Fruit fly (Drosophila melanogaster) whole organism, embryonic: Measurements from ENCODE around the gene Uro.

Experiments
- ATbp ChIP-seq: fragments of 200-800 bp; sonication (Bioruptor generic); optimal IDR thresholded peaks from 2 replicates; lab custom pipeline; 2017; ENCODE audit warnings: missing biosample characterization, mild to moderate bottlenecking, missing genetic modification characterization, missing genetic modification reagents
- Bgb ChIP-seq: fragments of 200-800 bp; sonication (Bioruptor generic); IDR thresholded peaks from 2 replicates; pipeline ENCODE4 v1.3.6; 2022; ENCODE audit warnings: missing biosample characterization, missing genetic modification characterization; ENCODE audit not compliant: partially characterized antibody
- CG10565 ChIP-seq: fragments of 200-800 bp; sonication (Bioruptor generic); optimal IDR thresholded peaks from 3 replicates; lab custom pipeline; 2016; ENCODE audit warnings: missing biosample characterization, mild to moderate bottlenecking, missing genetic modification characterization
- CG11696 ChIP-seq: fragments of 200-800 bp; sonication (Bioruptor generic); IDR thresholded peaks from 2 replicates; pipeline ENCODE4 v1.3.6; 2022; ENCODE audit warnings: missing biosample characterization, missing genetic modification characterization
- CG12236 ChIP-seq: fragments of 200-800 bp; sonication (Bioruptor generic); optimal IDR thresholded peaks from 2 replicates; lab custom pipeline; 2016; ENCODE audit warnings: missing biosample characterization, missing genetic modification characterization
- CG14050 ChIP-seq: fragments of 200-800 bp; sonication (Bioruptor generic); IDR thresholded peaks from 3 replicates; pipeline ENCODE4 v1.3.6; 2022; ENCODE audit warnings: missing biosample characterization, missing genetic modification characterization
- CG15011 ChIP-seq: fragments of 200-800 bp; sonication (Bioruptor generic); optimal IDR thresholded peaks from 3 replicates; lab custom pipeline; 2018; ENCODE audit warnings: missing biosample characterization, mild to moderate bottlenecking, missing genetic modification characterization
- CG15601 ChIP-seq: fragments of 200-800 bp; sonication (Bioruptor generic); optimal IDR thresholded peaks from 3 replicates; lab custom pipeline; 2019; ENCODE audit warnings: missing biosample characterization, mild to moderate bottlenecking, missing genetic modification characterization, moderate library complexity
- CG15696 ChIP-seq: fragments of 200-800 bp; sonication (Bioruptor generic); optimal IDR thresholded peaks from 2 replicates; lab custom pipeline; 2019; ENCODE audit warnings: missing biosample characterization, mild to moderate bottlenecking, missing genetic modification characterization, moderate library complexity
- CG16815 ChIP-seq: fragments of 200-800 bp; sonication (Bioruptor generic); optimal IDR thresholded peaks from 3 replicates; lab custom pipeline; 2017; ENCODE audit warnings: missing biosample characterization, mild to moderate bottlenecking, missing genetic modification characterization
- CG17802 ChIP-seq: fragments of 200-800 bp; sonication (Bioruptor generic); optimal IDR thresholded peaks from 2 replicates; lab custom pipeline; 2018; ENCODE audit warnings: missing biosample characterization, mild to moderate bottlenecking, missing genetic modification characterization, moderate library complexity
- CG30431 ChIP-seq: fragments of 200-800 bp; sonication (Bioruptor generic); optimal IDR thresholded peaks from 2 replicates; lab custom pipeline; 2017; ENCODE audit warnings: missing biosample characterization, missing genetic modification characterization
- CG32772 ChIP-seq: fragments of 200-800 bp; sonication (Bioruptor generic); IDR thresholded peaks from 2 replicates; pipeline ENCODE4 v1.3.6; 2022; ENCODE audit warnings: missing biosample characterization, missing genetic modification characterization
- CG3995 ChIP-seq: fragments of 200-800 bp; sonication (Bioruptor generic); optimal IDR thresholded peaks from 3 replicates; lab custom pipeline; 2016; ENCODE audit warnings: missing biosample characterization, missing genetic modification characterization
- CG4404 ChIP-seq: fragments of 200-800 bp; sonication (Bioruptor generic); IDR thresholded peaks from 2 replicates; pipeline ENCODE4 v1.3.6; 2022; ENCODE audit warnings: missing biosample characterization, missing genetic modification characterization
- CG4424 ChIP-seq: fragments of 200-800 bp; sonication (Bioruptor generic); optimal IDR thresholded peaks from 3 replicates; lab custom pipeline; 2016; ENCODE audit warnings: missing biosample characterization, missing genetic modification characterization
- CG4820 ChIP-seq: fragments of 200-800 bp; sonication (Bioruptor generic); optimal IDR thresholded peaks from 3 replicates; lab custom pipeline; 2016; ENCODE audit warnings: missing biosample characterization, missing genetic modification characterization
- CG5180 ChIP-seq: fragments of 200-800 bp; sonication (Bioruptor generic); optimal IDR thresholded peaks from 3 replicates; lab custom pipeline; 2017; ENCODE audit warnings: missing biosample characterization, missing genetic modification characterization, mild to moderate bottlenecking, moderate library complexity, missing genetic modification reagents
- CG6765 ChIP-seq: fragments of 200-800 bp; sonication (Bioruptor generic); optimal IDR thresholded peaks from 3 replicates; lab custom pipeline; 2017; ENCODE audit warnings: missing biosample characterization, mild to moderate bottlenecking, missing genetic modification characterization
- CG6791 ChIP-seq: fragments of 200-800 bp; sonication (Bioruptor generic); IDR thresholded peaks from 3 replicates; pipeline ENCODE4 v1.3.6; 2022; ENCODE audit warnings: missing biosample characterization, missing genetic modification characterization; ENCODE audit not compliant: partially characterized antibody
- CG7372 ChIP-seq: fragments of 200-800 bp; sonication (Bioruptor generic); IDR thresholded peaks from 2 replicates; pipeline ENCODE4 v1.3.6; 2022; ENCODE audit warnings: missing biosample characterization, missing genetic modification characterization
- CG8924 ChIP-seq: fragments of 200-800 bp; optimal IDR thresholded peaks from 3 replicates; lab custom pipeline; 2019; ENCODE audit warnings: missing biosample characterization, mild to moderate bottlenecking, missing genetic modification characterization, moderate library complexity
- CG9727 ChIP-seq: fragments of 200-800 bp; sonication (Bioruptor generic); optimal IDR thresholded peaks from 3 replicates; lab custom pipeline; 2017; ENCODE audit warnings: missing biosample characterization, mild to moderate bottlenecking, missing genetic modification characterization
- CTCF ChIP-seq: fragments of 200-800 bp; sonication (Bioruptor generic); optimal IDR thresholded peaks from 2 replicates; lab custom pipeline; 2017; ENCODE audit warnings: missing biosample characterization, mild to moderate bottlenecking, missing genetic modification characterization, moderate library complexity
- D19A ChIP-seq: fragments of 200-800 bp; optimal IDR thresholded peaks from 3 replicates; lab custom pipeline; 2019; ENCODE audit warnings: missing biosample characterization, mild to moderate bottlenecking, missing genetic modification characterization, moderate library complexity
- Dek ChIP-seq: fragments of 200-800 bp; sonication (Bioruptor generic); optimal IDR thresholded peaks from 3 replicates; lab custom pipeline; 2019; ENCODE audit warnings: missing biosample characterization, mild to moderate bottlenecking, missing genetic modification characterization, moderate library complexity
- Dll ChIP-seq: fragments of 200-800 bp; sonication (Bioruptor generic); IDR thresholded peaks from 4 replicates; pipeline ENCODE4 v1.3.6; 2022; ENCODE audit warnings: missing biosample characterization, missing genetic modification characterization; ENCODE audit not compliant: partially characterized antibody
- Drgx ChIP-seq: fragments of 200-800 bp; sonication (Bioruptor generic); IDR thresholded peaks from 2 replicates; pipeline ENCODE4 v1.3.6; 2022; ENCODE audit warnings: missing biosample characterization, missing genetic modification characterization
- E2f1 ChIP-seq: fragments of 200-800 bp; sonication (Bioruptor generic); IDR thresholded peaks from 2 replicates; pipeline ENCODE4 v1.3.6; 2022; ENCODE audit warnings: missing biosample characterization, missing genetic modification characterization
- ERR ChIP-seq: fragments of 200-800 bp; sonication (Bioruptor generic); optimal IDR thresholded peaks from 2 replicates; lab custom pipeline; 2016; ENCODE audit warnings: missing biosample characterization, missing genetic modification characterization
- Eip74EF ChIP-seq, 2 experiments: fragments of 200-800 bp in 1 of 2; fragments of >200 bp in 1 of 2; sonication (Bioruptor generic) in 1 of 2; optimal IDR thresholded peaks; 2 replicates each; lab custom pipeline; 2017 to 2019; ENCODE audit warnings: missing biosample characterization in 2 of 2, missing genetic modification characterization in 2 of 2, mild to moderate bottlenecking in 1 of 2, moderate library complexity in 1 of 2
- H2.0 ChIP-seq: fragments of 200-800 bp; sonication (Bioruptor generic); IDR thresholded peaks from 2 replicates; pipeline ENCODE4 v1.3.6; 2022; ENCODE audit warnings: missing biosample characterization, missing genetic modification characterization
- HmgZ ChIP-seq: fragments of 200-800 bp; sonication (Bioruptor generic); optimal IDR thresholded peaks from 2 replicates; lab custom pipeline; 2018; ENCODE audit warnings: missing biosample characterization, mild to moderate bottlenecking, missing genetic modification characterization
- Hmx ChIP-seq: fragments of 200-800 bp; sonication (Bioruptor generic); optimal IDR thresholded peaks from 2 replicates; lab custom pipeline; 2016; ENCODE audit warnings: missing biosample characterization, missing genetic modification characterization
- Kr ChIP-seq: fragments of 200-800 bp; sonication (Bioruptor generic); optimal IDR thresholded peaks from 2 replicates; lab custom pipeline; 2017; ENCODE audit warnings: missing biosample characterization, mild to moderate bottlenecking, missing genetic modification characterization
- Lpt ChIP-seq: fragments of >200 bp; optimal IDR thresholded peaks from 2 replicates; lab custom pipeline; 2018; ENCODE audit warnings: missing biosample characterization, missing genetic modification characterization
- Tbp ChIP-seq: fragments of >200 bp; optimal IDR thresholded peaks from 2 replicates; lab custom pipeline; 2018; ENCODE audit warnings: missing biosample characterization, missing genetic modification characterization
- bsh ChIP-seq, 2 experiments: fragments of 200-800 bp; sonication (Bioruptor generic); optimal IDR thresholded peaks; 2 replicates each; lab custom pipeline; 2017 to 2018; ENCODE audit warnings: mild to moderate bottlenecking in 2 of 2, missing biosample characterization in 2 of 2, missing genetic modification characterization in 2 of 2, moderate library complexity in 1 of 2
- dimm ChIP-seq: fragments of 200-800 bp; sonication (Bioruptor generic); IDR thresholded peaks from 2 replicates; pipeline ENCODE4 v1.3.6; 2022; ENCODE audit warnings: missing biosample characterization, missing genetic modification characterization
- dm ChIP-seq: fragments of 200-800 bp; sonication (Bioruptor generic); optimal IDR thresholded peaks from 3 replicates; lab custom pipeline; 2016; ENCODE audit warnings: missing biosample characterization, missing genetic modification characterization
- en ChIP-seq: fragments of 200-800 bp; sonication (Bioruptor generic); optimal IDR thresholded peaks from 2 replicates; lab custom pipeline; 2016; ENCODE audit warnings: missing biosample characterization, missing genetic modification characterization
- her ChIP-seq: fragments of 200-800 bp; sonication (Bioruptor generic); optimal IDR thresholded peaks from 2 replicates; lab custom pipeline; 2016; ENCODE audit warnings: missing biosample characterization, missing genetic modification characterization
- onecut ChIP-seq: fragments of 200-800 bp; sonication (Bioruptor generic); IDR thresholded peaks from 2 replicates; pipeline ENCODE4 v1.3.6; 2022; ENCODE audit warnings: missing biosample characterization, missing genetic modification characterization
- psq ChIP-seq: fragments of 200-800 bp; sonication (Bioruptor generic); optimal IDR thresholded peaks from 2 replicates; lab custom pipeline; 2017; ENCODE audit warnings: missing biosample characterization, missing genetic modification characterization
- ranshi ChIP-seq: fragments of 200-800 bp; sonication (Bioruptor generic); IDR thresholded peaks from 2 replicates; pipeline ENCODE4 v1.3.6; 2022; ENCODE audit warnings: missing biosample characterization, missing genetic modification characterization
- ssp ChIP-seq: fragments of 200-800 bp; sonication (Bioruptor generic); IDR thresholded peaks from 2 replicates; pipeline ENCODE4 v1.3.6; 2022; ENCODE audit warnings: missing biosample characterization, missing genetic modification characterization
- stc ChIP-seq: fragments of 200-800 bp; sonication (Bioruptor generic); IDR thresholded peaks from 2 replicates; pipeline ENCODE4 v1.3.6; 2022; ENCODE audit warnings: missing biosample characterization, missing genetic modification characterization
- tio ChIP-seq: fragments of 200-800 bp; sonication (Bioruptor generic); optimal IDR thresholded peaks from 2 replicates; lab custom pipeline; 2017; ENCODE audit warnings: missing biosample characterization, missing genetic modification characterization, inconsistent platforms
- trh ChIP-seq: fragments of 200-800 bp; sonication (Bioruptor generic); optimal IDR thresholded peaks from 2 replicates; lab custom pipeline; 2016; ENCODE audit warnings: missing biosample characterization, missing genetic modification characterization
- wor ChIP-seq: fragments of 200-800 bp; sonication (Bioruptor generic); IDR thresholded peaks from 2 replicates; pipeline ENCODE4 v1.3.6; 2022; ENCODE audit warnings: missing biosample characterization, missing genetic modification characterization
- zen ChIP-seq: fragments of 200-800 bp; sonication (Bioruptor generic); optimal IDR thresholded peaks from 3 replicates; lab custom pipeline; 2018; ENCODE audit warnings: missing biosample characterization, mild to moderate bottlenecking, missing genetic modification characterization, moderate library complexity
- zf30C ChIP-seq: fragments of 200-800 bp; sonication (Bioruptor generic); optimal IDR thresholded peaks from 3 replicates; lab custom pipeline; 2018; ENCODE audit warnings: missing biosample characterization, mild to moderate bottlenecking, missing genetic modification characterization

The Uro gene

dm6 chr2L:7809699-7810088 lies 29.8 kb downstream of the Uro start (continued):
- TF ChIP-seq CG32772 (GFP tag; lab: Robert Waterston, UW) (no peak), CG6791 (GFP tag; lab: Robert Waterston, UW) (0 out of 3 replicates have a peak, but pooled peaks have one; percentile 32), CG30431 (no peak), CG15011 (GFP tag; lab: Kevin White, UChicago) (no peak), CG14050 (GFP tag; lab: Robert Waterston, UW) (no peak), CG5180 (GFP tag; lab: Kevin White, UChicago) (no peak), D19A (tag; lab: Kevin White, UChicago) (no peak), CG4404 (GFP tag; lab: Robert Waterston, UW) (no peak), CTCF (GFP tag; lab: Kevin White, UChicago) (no peak), Dek (tag; lab: Kevin White, UChicago) (no peak), CG17802 (tag; lab: Kevin White, UChicago) (no peak), zen (tag; lab: Kevin White, UChicago) (no peak), trh (GFP tag; lab: Kevin White, UChicago) (no peak), wor (GFP tag; lab: Robert Waterston, UW) (no peak), Dll (GFP tag; lab: Robert Waterston, UW) (peak; percentile 34; the same call in 1 of the 4 replicates), H2.0 (GFP tag; lab: Robert Waterston, UW) (no peak), psq (GFP tag; lab: Kevin White, UChicago) (no peak), zf30C (no peak), bsh (GFP tag; optimal IDR thresholded peaks at IDR 0.05; lab: Kevin White, UChicago) (no peak), en (GFP tag; lab: Kevin White, UChicago) (no peak), Hmx (no peak), CG10565 (GFP tag; lab: Kevin White, UChicago) (no peak), ATbp (GFP tag; lab: Kevin White, UChicago) (no peak), CG6765 (GFP tag; lab: Kevin White, UChicago) (no peak), tio (no peak), ERR (GFP tag; lab: Kevin White, UChicago) (peak; percentile 8), CG9727 (GFP tag; lab: Kevin White, UChicago) (no peak), CG3995 (GFP tag; lab: Kevin White, UChicago) (no peak), dm (no peak), ssp (GFP tag; lab: Robert Waterston, UW) (no peak), CG15601 (no peak), Bgb (GFP tag; lab: Robert Waterston, UW) (peak; percentile 61; the same call in 1 of the 2 replicates), E2f1 (GFP tag; lab: Robert Waterston, UW) (no peak; the same call in 1 of the 2 replicates), CG11696 (GFP tag; lab: Robert Waterston, UW) (no peak), CG4424 (no peak), CG15696 (tag; lab: Kevin White, UChicago) (no peak), Lpt (GFP tag; lab: Kevin White, UChicago) (no peak), Eip74EF (GFP tag; optimal IDR thresholded peaks at IDR 0.05; lab: Kevin White, UChicago) (no peak), stc (no peak), onecut (peak; percentile 26; the same call in 1 of the 2 replicates), CG7372 (GFP tag; lab: Robert Waterston, UW) (no peak), her (GFP tag; lab: Kevin White, UChicago) (peak; percentile 5), Drgx (GFP tag; lab: Robert Waterston, UW) (no peak; the same call in 1 of the 2 replicates), CG8924 (tag; lab: Kevin White, UChicago) (peak; percentile 11), ranshi (GFP tag; lab: Robert Waterston, UW) (peak; percentile 17; the same call in 1 of the 2 replicates), CG4820 (GFP tag; lab: Kevin White, UChicago) (no peak), dimm (no peak), CG12236 (GFP tag; lab: Kevin White, UChicago) (no peak), CG16815 (GFP tag; lab: Kevin White, UChicago) (no peak), Kr (GFP tag; lab: Kevin White, UChicago) (no peak), HmgZ (tag; lab: Kevin White, UChicago) (peak; percentile 69), Tbp (GFP tag; lab: Kevin White, UChicago) (no peak)
